Fruit fly (Drosophila melanogaster): ENCODE data around the gene ppk26.

Gene ppk26

dm6 chr3L:7450553-7450952, 5.4 kb upstream of the ppk26 start, which contains the start of gene CG33278:
Gene CG33278 (plus strand): TSS chr3L:7450853.
- TF ChIP-seq gl (tag; optimal IDR thresholded peaks at IDR 0.05) (no peak), CG9948 (tag; optimal IDR thresholded peaks at IDR 0.05) (no peak), CG17806 (tag; optimal IDR thresholded peaks at IDR 0.05) (no peak), CG32121 (GFP tag; IDR thresholded peaks at IDR 0.05) (no peak), Pif1A (GFP tag; optimal IDR thresholded peaks at IDR 0.05) (no peak), CG13204 (GFP tag; optimal IDR thresholded peaks at IDR 0.05) (no peak), rn (GFP tag; IDR thresholded peaks at IDR 0.05) (no peak), Snoo (tag; optimal IDR thresholded peaks at IDR 0.05) (no peak), Pif1B (GFP tag; optimal IDR thresholded peaks at IDR 0.05) (no peak), CG14655 (GFP tag; optimal IDR thresholded peaks at IDR 0.05) (no peak), Ets98B (GFP tag; IDR thresholded peaks at IDR 0.05) (no peak), CG34367 (tag; optimal IDR thresholded peaks at IDR 0.05) (no peak), CG10348 (GFP tag; IDR thresholded peaks at IDR 0.05) (no peak)

dm6 chr3L:7465209-7465608, 9.3 kb downstream of the ppk26 start, which contains the start of the genes CG42660, CG42661 and Tsp66A:
Gene CG42660 (plus strand): TSS chr3L:7465509.
Gene CG42661 (plus strand): TSS chr3L:7465509.
Gene Tsp66A (plus strand): TSS chr3L:7465509.
- TF ChIP-seq D1 (tag; optimal IDR thresholded peaks at IDR 0.05) (no peak), CG9948 (tag; optimal IDR thresholded peaks at IDR 0.05) (no peak), Snoo (tag; optimal IDR thresholded peaks at IDR 0.05) (no peak), EcR (GFP tag; optimal IDR thresholded peaks at IDR 0.05) (no peak), CG34367 (tag; optimal IDR thresholded peaks at IDR 0.05) (no peak), Pif1B (GFP tag; optimal IDR thresholded peaks at IDR 0.05) (no peak), CG14655 (GFP tag; optimal IDR thresholded peaks at IDR 0.05) (no peak), CG17806 (tag; optimal IDR thresholded peaks at IDR 0.05) (no peak), CG13204 (GFP tag; optimal IDR thresholded peaks at IDR 0.05) (no peak), CG8159 (tag; optimal IDR thresholded peaks at IDR 0.05) (no peak), CG12605 (GFP tag; IDR thresholded peaks at IDR 0.05) (no peak), CG8301 (tag; optimal IDR thresholded peaks at IDR 0.05) (no peak), CG10348 (GFP tag; IDR thresholded peaks at IDR 0.05) (no peak), CG4496 (GFP tag; IDR thresholded peaks at IDR 0.05) (no peak)

dm6 chr3L:7470202-7470601, 14.3 kb downstream of the ppk26 start, which contains the start of gene CG8543:
Gene CG8543 (minus strand): TSS chr3L:7470302.
- TF ChIP-seq CG34367 (tag; optimal IDR thresholded peaks at IDR 0.05) = no peak
- TF ChIP-seq CG9948 (tag; optimal IDR thresholded peaks at IDR 0.05) = no peak
- TF ChIP-seq Ets98B (GFP tag; IDR thresholded peaks at IDR 0.05) = no peak
- TF ChIP-seq CG10348 (GFP tag; IDR thresholded peaks at IDR 0.05) = no peak
- TF ChIP-seq CG14655 (GFP tag; optimal IDR thresholded peaks at IDR 0.05) = no peak
- no peak for TF ChIP-seq CG4496 (GFP tag; IDR thresholded peaks at IDR 0.05)
- TF ChIP-seq gl (tag; optimal IDR thresholded peaks at IDR 0.05) = no peak
- no peak for TF ChIP-seq CG32121 (GFP tag; IDR thresholded peaks at IDR 0.05)
- TF ChIP-seq CG12605 (GFP tag; IDR thresholded peaks at IDR 0.05) = no peak
- no peak for TF ChIP-seq EcR (GFP tag; optimal IDR thresholded peaks at IDR 0.05)
- no peak for TF ChIP-seq rn (GFP tag; IDR thresholded peaks at IDR 0.05)
- no peak for TF ChIP-seq Pif1A (GFP tag; optimal IDR thresholded peaks at IDR 0.05)
- no peak for TF ChIP-seq CG13204 (GFP tag; optimal IDR thresholded peaks at IDR 0.05)
- TF ChIP-seq CG8159 (tag; optimal IDR thresholded peaks at IDR 0.05) = no peak

dm6 chr3L:7471259-7471658, 15.3 kb downstream of the ppk26 start, which contains the start of gene CG8541:
Gene CG8541 (plus strand): TSS chr3L:7471559.
- TF ChIP-seq gl (tag; optimal IDR thresholded peaks at IDR 0.05) = no peak
- no peak for TF ChIP-seq CG17806 (tag; optimal IDR thresholded peaks at IDR 0.05)
- no peak for TF ChIP-seq CG9948 (tag; optimal IDR thresholded peaks at IDR 0.05)
- no peak for TF ChIP-seq D1 (tag; optimal IDR thresholded peaks at IDR 0.05)
- TF ChIP-seq CG32121 (GFP tag; IDR thresholded peaks at IDR 0.05) = no peak
- TF ChIP-seq CG12605 (GFP tag; IDR thresholded peaks at IDR 0.05) = no peak
- TF ChIP-seq EcR (GFP tag; optimal IDR thresholded peaks at IDR 0.05) = no peak
- TF ChIP-seq fd96Ca (GFP tag; IDR thresholded peaks at IDR 0.05) = no peak
- TF ChIP-seq Pif1B (GFP tag; optimal IDR thresholded peaks at IDR 0.05) = no peak
- TF ChIP-seq Ets98B (GFP tag; IDR thresholded peaks at IDR 0.05) = no peak
- TF ChIP-seq CG15710 (tag; optimal IDR thresholded peaks at IDR 0.05) = no peak
- no peak for TF ChIP-seq Snoo (tag; optimal IDR thresholded peaks at IDR 0.05)

- TF ChIP-seq CG32121 (GFP tag; IDR thresholded peaks at IDR 0.05) = no peak
- TF ChIP-seq Snoo (tag; optimal IDR thresholded peaks at IDR 0.05) = no peak
- TF ChIP-seq EcR (GFP tag; optimal IDR thresholded peaks at IDR 0.05) = no peak
- no peak for TF ChIP-seq CG14655 (GFP tag; optimal IDR thresholded peaks at IDR 0.05)
- TF ChIP-seq CG34367 (tag; optimal IDR thresholded peaks at IDR 0.05) = no peak
- TF ChIP-seq CG4496 (GFP tag; IDR thresholded peaks at IDR 0.05) = no peak
- no peak for TF ChIP-seq CG12605 (GFP tag; IDR thresholded peaks at IDR 0.05)
- TF ChIP-seq CG8159 (tag; optimal IDR thresholded peaks at IDR 0.05) = no peak
- no peak for TF ChIP-seq CG13204 (GFP tag; optimal IDR thresholded peaks at IDR 0.05)
- no peak for TF ChIP-seq fd96Ca (GFP tag; IDR thresholded peaks at IDR 0.05)
Measured at dm6 chr3L:7475270-7475669, 19.3 kb downstream of the ppk26 start, which contains the start of gene CG43292. Gene CG43292 (plus strand): TSS chr3L:7475570.

dm6 chr3L:7485667-7486066, 29.7 kb downstream of the ppk26 start, which contains the start of gene mthl6:
Gene mthl6 (plus strand): TSS chr3L:7485967.
- no peak for TF ChIP-seq Pif1A (GFP tag; optimal IDR thresholded peaks at IDR 0.05)
- TF ChIP-seq CG14655 (GFP tag; optimal IDR thresholded peaks at IDR 0.05) = no peak
- TF ChIP-seq CG34367 (tag; optimal IDR thresholded peaks at IDR 0.05) = no peak
- TF ChIP-seq Snoo (tag; optimal IDR thresholded peaks at IDR 0.05) = no peak
- TF ChIP-seq CG17806 (tag; optimal IDR thresholded peaks at IDR 0.05) = no peak
- TF ChIP-seq Pif1B (GFP tag; optimal IDR thresholded peaks at IDR 0.05) = no peak
- TF ChIP-seq Ets98B (GFP tag; IDR thresholded peaks at IDR 0.05) = no peak
- no peak for TF ChIP-seq CG4496 (GFP tag; IDR thresholded peaks at IDR 0.05)
- TF ChIP-seq CG13204 (GFP tag; optimal IDR thresholded peaks at IDR 0.05) = no peak
- no peak for TF ChIP-seq CG15710 (tag; optimal IDR thresholded peaks at IDR 0.05)
- TF ChIP-seq CG10348 (GFP tag; IDR thresholded peaks at IDR 0.05) = no peak
- TF ChIP-seq D1 (tag; optimal IDR thresholded peaks at IDR 0.05) = no peak
- no peak for TF ChIP-seq fd96Ca (GFP tag; IDR thresholded peaks at IDR 0.05)
- no peak for TF ChIP-seq CG8159 (tag; optimal IDR thresholded peaks at IDR 0.05)

Measured in whole organism, pupa.